Worm (Caenorhabditis elegans) whole organism, L4 larva: ENCODE data around the gene sra-10.
A peak's percentile ranks its signal among the peaks of the same experiment; 100 is the strongest.

ENCODE experiments used
- attf-4 ChIP-seq: sonication (generic microtip); optimal IDR thresholded peaks from 3 replicates; lab custom pipeline; 2017; ENCODE audit warnings: missing biosample characterization, missing genetic modification characterization
- mxl-2 ChIP-seq: fragments of 200-800 bp; sonication (Bioruptor generic); conservative IDR thresholded peaks from 2 replicates; pipeline ENCODE4 v1.3.6; 2022; ENCODE audit warnings: missing genetic modification reagents, missing genetic modification characterization, missing compliant biosample characterization
- nhr-77 ChIP-seq: fragments of 150-350 bp; optimal IDR thresholded peaks from 2 replicates; lab custom pipeline; 2014; ENCODE audit warnings: missing biosample characterization, missing genetic modification characterization
- set-16 ChIP-seq: fragments of 200-800 bp; sonication (Bioruptor generic); IDR thresholded peaks from 2 replicates; pipeline ENCODE4 v1.3.6; 2022; ENCODE audit warnings: missing genetic modification reagents, missing genetic modification characterization, missing compliant biosample characterization
- zag-1 ChIP-seq: fragments of 150-350 bp; optimal IDR thresholded peaks from 2 replicates; lab custom pipeline; 2014; ENCODE audit warnings: missing biosample characterization, missing genetic modification characterization
- ztf-11 ChIP-seq: fragments of 150-350 bp; optimal IDR thresholded peaks from 2 replicates; lab custom pipeline; 2014; ENCODE audit warnings: missing biosample characterization, missing genetic modification characterization

DNA sequence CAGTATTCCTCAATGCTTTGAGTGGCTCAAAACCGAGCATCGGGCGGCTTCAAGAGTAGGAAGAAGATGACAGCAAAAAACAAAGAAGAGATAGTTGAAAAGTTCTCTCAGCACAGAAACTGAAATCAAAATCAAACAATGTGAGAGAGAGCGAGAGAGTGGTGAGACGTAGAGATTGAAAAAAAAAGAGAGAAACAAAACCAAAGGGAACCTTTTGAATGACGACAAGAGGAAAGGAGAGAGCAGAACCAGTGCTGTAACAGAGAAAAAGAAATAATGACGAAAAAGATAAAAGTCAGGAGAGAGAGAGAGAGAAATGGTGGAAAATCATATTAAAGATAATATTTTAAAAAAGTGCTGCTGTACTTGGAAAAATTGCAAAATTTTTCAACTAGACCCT lies 27.7 kb downstream of the sra-10 start:
- TF ChIP-seq mxl-2 (GFP tag; lab: Robert Waterston, UW): no peak
- TF ChIP-seq zag-1 (tag; lab: Kevin White, UChicago): no peak
- TF ChIP-seq nhr-77 (tag; lab: Kevin White, UChicago): peak; percentile 19
- no peak for TF ChIP-seq ztf-11 (tag; lab: Kevin White, UChicago)
- no peak for TF ChIP-seq attf-4 (tag; lab: Kevin White, UChicago)
- no peak for TF ChIP-seq set-16
